Worm (Caenorhabditis elegans): ENCODE results near the gene C32B5.15.
"Not testable (repeated sequence)": the region's sequence is repeated elsewhere in the genome, so short reads cannot be mapped to it uniquely, and the experiment has no call there.

The C32B5.15 gene

DNA sequence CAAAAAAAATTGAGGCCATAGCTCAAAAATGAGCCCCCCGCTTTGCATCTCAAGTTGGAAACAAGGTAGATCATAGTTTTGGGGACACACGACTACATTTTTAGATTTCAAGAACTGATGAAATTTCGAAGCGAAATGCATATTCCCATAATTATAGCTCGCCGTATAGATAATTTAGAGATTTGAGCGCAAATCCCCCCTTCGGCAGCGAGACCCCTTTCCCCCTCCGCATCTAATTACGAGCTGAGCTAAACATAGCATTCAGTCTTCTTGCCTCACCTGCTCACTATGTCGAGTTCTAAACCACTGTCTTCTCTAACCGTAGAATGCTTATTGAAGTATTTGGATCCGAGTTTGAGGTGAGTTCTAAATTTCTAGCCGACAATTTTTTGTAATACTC is 6.4 kb upstream of the C32B5.15 start, which contains the start of the genes fbxc-17 and fbxc-15:
fbxc-17 (minus strand) TSS at position 101 of the 400 bp plus-strand sequence.
fbxc-15 (plus strand) TSS at position 289 of the 400 bp plus-strand sequence.
- TF ChIP-seq madf-2 (tag; optimal IDR thresholded peaks at IDR 0.05) (no peak), T23F11.4 (GFP tag; optimal IDR thresholded peaks at IDR 0.05) (no peak), hlh-13 (GFP tag; optimal IDR thresholded peaks at IDR 0.05) (no peak), elt-2 (tag; optimal IDR thresholded peaks at IDR 0.05) (no peak), ahr-1 (tag; optimal IDR thresholded peaks at IDR 0.05) (no peak), sdc-2 (tag; optimal IDR thresholded peaks at IDR 0.05) (no peak), syd-9 (tag; optimal IDR thresholded peaks at IDR 0.05) (no peak), sox-2 (GFP tag; IDR thresholded peaks at IDR 0.05) (no peak), pha-4 (tag; optimal IDR thresholded peaks at IDR 0.05) (no peak), ceh-45 (GFP tag; IDR thresholded peaks at IDR 0.05) (no peak), npax-4 (tag; optimal IDR thresholded peaks at IDR 0.05) (no peak)

DNA sequence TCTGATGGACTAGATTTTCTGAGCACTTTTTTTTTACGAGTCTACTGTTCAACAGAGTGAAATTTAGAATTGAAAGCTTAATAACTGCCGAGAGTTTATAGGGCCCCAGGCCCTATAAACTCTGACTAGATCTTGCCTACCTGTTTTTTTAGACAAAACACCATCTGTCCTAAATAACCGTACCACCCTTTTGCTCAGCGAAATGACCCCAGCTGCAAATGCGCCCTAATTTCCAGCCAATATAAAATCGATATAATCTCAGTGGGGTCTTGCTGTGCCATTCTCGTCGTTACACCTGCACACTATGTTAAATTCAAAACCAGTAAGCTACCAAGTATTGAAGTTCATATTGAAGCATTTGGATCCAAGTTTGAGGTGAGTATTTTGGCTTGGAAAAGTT is 1.2 kb upstream of the C32B5.15 start, which contains the start of gene fbxc-14:
fbxc-14 (plus strand) TSS at position 301 of the 400 bp plus-strand sequence.
- TF ChIP-seq pha-4 (tag; optimal IDR thresholded peaks at IDR 0.05): no peak
- no peak for TF ChIP-seq odd-2 (tag; optimal IDR thresholded peaks at IDR 0.05)
- TF ChIP-seq ceh-48 (tag; optimal IDR thresholded peaks at IDR 0.05): no peak
- TF ChIP-seq sox-2 (GFP tag; IDR thresholded peaks at IDR 0.05): no peak

DNA sequence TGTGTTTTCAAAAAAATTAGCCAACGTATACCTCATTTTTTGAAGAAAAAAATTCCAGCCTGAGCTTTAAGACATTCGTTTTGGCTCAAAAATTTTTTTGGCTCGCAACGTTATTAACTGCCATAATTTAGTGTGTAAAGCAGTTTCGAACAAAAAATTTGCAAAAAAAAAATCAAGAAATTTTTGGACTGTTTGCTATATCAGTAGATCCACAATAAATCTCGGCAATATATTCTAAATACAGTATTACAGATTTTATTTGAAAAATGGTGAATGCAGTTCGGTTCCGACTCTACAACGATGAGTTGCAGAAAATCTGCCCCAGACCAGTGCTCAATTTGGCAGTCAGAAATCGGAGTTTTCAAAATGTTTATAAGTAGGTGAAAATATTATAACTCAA is 4.6 kb downstream of the C32B5.15 start, which contains the start of gene C32B5.6:
C32B5.6 (plus strand) TSS at position 301 of the 400 bp plus-strand sequence.
- TF ChIP-seq dmd-4 (tag; optimal IDR thresholded peaks at IDR 0.05; ENCODE audit: borderline replicate concordance); K09A11.1 (tag; optimal IDR thresholded peaks at IDR 0.05; ENCODE audit: insufficient read depth); Y22D7AL.16 (tag; optimal IDR thresholded peaks at IDR 0.05): not testable (repeated sequence)

DNA sequence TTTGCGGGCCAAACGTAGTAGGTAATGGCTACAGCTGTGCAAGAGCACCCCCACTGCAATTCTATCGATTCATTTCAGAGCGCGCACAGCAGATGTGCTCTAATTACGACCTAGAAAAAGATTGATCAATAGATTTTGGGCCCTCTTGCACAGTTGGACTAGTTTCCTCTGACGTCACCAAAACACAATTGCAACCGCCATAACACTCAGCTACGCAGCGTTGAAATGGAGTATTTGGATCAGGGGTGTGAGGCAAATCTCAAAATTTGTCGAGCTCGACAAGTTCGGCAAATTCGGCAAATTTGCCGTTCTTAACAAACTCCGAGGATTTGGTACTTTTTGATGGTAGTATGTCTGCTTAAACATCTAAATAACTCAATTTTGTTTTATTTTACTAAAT is 5.8 kb downstream of the C32B5.15 start, which contains the start of gene fbxc-18:
fbxc-18 (minus strand) TSS at position 101 of the 400 bp plus-strand sequence.
- TF ChIP-seq elt-2 (tag; optimal IDR thresholded peaks at IDR 0.05); hlh-15 (tag; optimal IDR thresholded peaks at IDR 0.05); ceh-19 (GFP tag; optimal IDR thresholded peaks at IDR 0.05): not testable (repeated sequence)

DNA sequence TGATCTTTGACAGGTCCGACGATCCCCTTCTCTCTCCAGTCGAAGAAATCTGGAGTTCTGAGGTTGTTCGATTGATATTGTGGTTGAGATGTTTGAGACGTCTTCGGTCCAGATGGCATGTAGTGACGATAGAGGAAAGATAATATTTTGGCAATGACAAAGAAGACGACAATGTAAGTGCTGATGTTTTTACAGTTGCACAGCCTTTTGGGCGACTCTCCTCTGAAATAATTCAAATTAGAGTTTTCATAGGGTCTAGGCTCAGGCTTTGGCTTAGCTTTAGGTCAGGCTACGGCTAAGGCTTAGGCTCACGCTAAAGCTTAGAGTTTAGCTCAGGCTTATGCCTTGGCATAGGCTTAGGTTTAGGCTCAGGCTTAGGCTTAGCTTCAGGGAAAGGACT is 10.8 kb downstream of the C32B5.15 start, which contains the start of gene C32B5.13:
C32B5.13 (minus strand) TSS at position 101 of the 400 bp plus-strand sequence.
- no peak for TF ChIP-seq ceh-45 (GFP tag; IDR thresholded peaks at IDR 0.05)

DNA sequence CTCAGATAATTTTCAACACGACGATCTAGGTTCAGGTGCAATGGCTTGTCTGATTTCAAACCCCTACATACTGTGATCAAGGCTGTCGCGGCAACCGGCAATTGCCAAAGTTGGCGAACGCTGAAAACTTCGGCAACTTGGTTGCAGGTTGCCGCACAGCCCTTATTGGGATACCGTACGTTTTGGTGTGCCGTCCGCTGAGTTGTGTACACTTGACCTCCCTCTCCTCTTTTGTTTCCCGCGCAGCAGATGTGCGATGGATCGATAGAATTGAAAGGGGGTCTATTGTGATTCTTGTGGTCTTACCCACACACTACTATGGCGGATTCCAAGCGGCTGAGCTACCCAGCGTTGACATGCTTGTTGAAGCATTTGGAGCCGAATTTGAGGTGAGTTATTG is 12.5 kb downstream of the C32B5.15 start, which contains the start of the genes C32B5.18 and C32B5.7:
C32B5.18 (plus strand) TSS at position 301 of the 400 bp plus-strand sequence.
C32B5.7 (plus strand) TSS at position 311 of the 400 bp plus-strand sequence.
- TF ChIP-seq elt-2 (tag; optimal IDR thresholded peaks at IDR 0.05): no peak
- no peak for TF ChIP-seq ztf-16 (tag; optimal IDR thresholded peaks at IDR 0.05)
- no peak for TF ChIP-seq ceh-31 (tag; optimal IDR thresholded peaks at IDR 0.05)
- TF ChIP-seq hlh-15 (tag; optimal IDR thresholded peaks at IDR 0.05): no peak
- TF ChIP-seq unc-55 (GFP tag; optimal IDR thresholded peaks at IDR 0.05): no peak
- TF ChIP-seq zip-5 (tag; optimal IDR thresholded peaks at IDR 0.05): no peak
- TF ChIP-seq T23F11.4 (GFP tag; optimal IDR thresholded peaks at IDR 0.05): no peak
- TF ChIP-seq syd-9 (tag; optimal IDR thresholded peaks at IDR 0.05): no peak
- TF ChIP-seq K02D7.2 (tag; optimal IDR thresholded peaks at IDR 0.05): no peak
- no peak for TF ChIP-seq pha-2 (tag; optimal IDR thresholded peaks at IDR 0.05)
- TF ChIP-seq ttx-3 (tag; optimal IDR thresholded peaks at IDR 0.05): no peak
- no peak for TF ChIP-seq ceh-34 (tag; optimal IDR thresholded peaks at IDR 0.05)
- no peak for TF ChIP-seq npax-4 (tag; optimal IDR thresholded peaks at IDR 0.05)
- TF ChIP-seq madf-2 (tag; optimal IDR thresholded peaks at IDR 0.05): no peak
- TF ChIP-seq nfya-1 (tag; optimal IDR thresholded peaks at IDR 0.05): no peak
- TF ChIP-seq rnt-1 (tag; optimal IDR thresholded peaks at IDR 0.05): no peak
- TF ChIP-seq sdc-2 (tag; optimal IDR thresholded peaks at IDR 0.05): no peak
- TF ChIP-seq nhr-11 (tag; optimal IDR thresholded peaks at IDR 0.05): no peak
- no peak for TF ChIP-seq ref-2 (tag; optimal IDR thresholded peaks at IDR 0.05)

Measured in whole organism, late embryonic.